Worm (Caenorhabditis elegans) whole organism, L1 larva: Measurements from ENCODE around the gene F26G5.1.

Experiments
- aly-2 ChIP-seq: fragments of 150-350 bp; optimal IDR thresholded peaks from 2 replicates; lab custom pipeline; 2014; ENCODE audit warnings: missing biosample characterization, missing genetic modification characterization
- dpl-1 ChIP-seq, 3 experiments: fragments of 150-350 bp in 2 of 3; sonication (generic microtip) in 1 of 3; optimal IDR thresholded peaks; 2 replicates each; lab custom pipeline; 2014 to 2017; ENCODE audit warnings: missing biosample characterization in 3 of 3, missing genetic modification characterization in 3 of 3, missing genetic modification reagents in 3 of 3
- egl-27 ChIP-seq, 2 experiments: fragments of 150-350 bp in 1 of 2; sonication (generic microtip); optimal IDR thresholded peaks; 3 replicates each; lab custom pipeline; 2017 to 2018; ENCODE audit warnings: missing biosample characterization in 2 of 2, missing genetic modification characterization in 2 of 2, missing genetic modification reagents in 2 of 2
- irx-1 ChIP-seq: sonication (generic microtip); optimal IDR thresholded peaks from 2 replicates; lab custom pipeline; 2016; ENCODE audit warnings: missing genetic modification characterization, missing compliant biosample characterization
- lsy-2 ChIP-seq, 2 experiments: fragments of 150-350 bp; optimal IDR thresholded peaks; 2 replicates each; lab custom pipeline; 2014; ENCODE audit warnings: missing biosample characterization in 2 of 2, missing genetic modification characterization in 2 of 2
- nhr-76 ChIP-seq: sonication (generic microtip); optimal IDR thresholded peaks from 2 replicates; lab custom pipeline; 2017; ENCODE audit warnings: missing biosample characterization, missing genetic modification characterization
- nhr-77 ChIP-seq: fragments of 150-350 bp; optimal IDR thresholded peaks from 2 replicates; lab custom pipeline; 2014; ENCODE audit warnings: missing biosample characterization, missing genetic modification characterization
- sptf-1 ChIP-seq: fragments of 150-350 bp; optimal IDR thresholded peaks from 2 replicates; lab custom pipeline; 2014; ENCODE audit warnings: missing biosample characterization, missing genetic modification characterization
- unc-86 ChIP-seq: sonication (generic microtip); optimal IDR thresholded peaks from 2 replicates; lab custom pipeline; 2016; ENCODE audit warnings: missing genetic modification characterization, missing compliant biosample characterization
- unc-98 ChIP-seq: fragments of 200-800 bp; sonication (Bioruptor generic); IDR thresholded peaks from 2 replicates; pipeline ENCODE4 v1.3.6; 2022; ENCODE audit warnings: missing genetic modification characterization, missing compliant biosample characterization
- xbp-1 ChIP-seq: sonication (generic microtip); optimal IDR thresholded peaks from 2 replicates; lab custom pipeline; 2016; ENCODE audit warnings: missing genetic modification characterization, missing compliant biosample characterization

DNA sequence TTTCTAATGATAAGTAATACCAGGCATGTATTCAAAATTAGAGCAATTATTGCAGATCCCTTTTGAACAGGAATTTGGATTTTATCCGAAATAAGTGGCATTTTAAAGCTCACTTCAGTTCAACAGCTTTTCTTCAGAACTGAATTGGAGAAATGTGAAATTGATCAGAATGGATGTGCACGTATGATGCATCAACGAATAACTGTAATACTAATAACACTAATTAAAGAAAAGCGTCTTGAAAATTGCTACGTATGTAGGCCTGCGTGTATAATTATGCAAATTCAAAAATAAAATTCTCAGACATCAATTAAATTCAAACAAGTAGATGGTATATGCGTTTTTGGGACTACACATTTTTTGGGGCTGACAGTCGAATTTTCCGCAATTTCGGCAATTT, 45.4 kb upstream of the F26G5.1 start, which contains the start of gene str-205:
- TF ChIP-seq nhr-76 (tag; lab: Kevin White, UChicago) = no peak
- no peak for TF ChIP-seq sptf-1 (tag; lab: Kevin White, UChicago)
- TF ChIP-seq aly-2 (tag; lab: Kevin White, UChicago) = no peak
- TF ChIP-seq nhr-77 = no peak
- no peak for TF ChIP-seq dpl-1 (GFP tag; optimal IDR thresholded peaks at IDR 0.05; lab: Kevin White, UChicago)
- TF ChIP-seq lsy-2 (tag; optimal IDR thresholded peaks at IDR 0.05; lab: Kevin White, UChicago) = no peak
- TF ChIP-seq egl-27 (tag; optimal IDR thresholded peaks at IDR 0.05; lab: Kevin White, UChicago) = no peak
- no peak for TF ChIP-seq irx-1 (tag; lab: Kevin White, UChicago)
- no peak for TF ChIP-seq unc-86 (tag; lab: Kevin White, UChicago)
- no peak for TF ChIP-seq unc-98 (GFP tag; lab: Robert Waterston, UW)
- TF ChIP-seq xbp-1 (tag; lab: Kevin White, UChicago) = no peak
